Fruit fly (Drosophila melanogaster): Measurements from ENCODE around the gene Grx1.

The Grx1 gene

dm6 chr3L:18867521-18867920, 1.5 kb upstream of the Grx1 start, which contains the start of gene Dysb (continued):
- TF ChIP-seq Bteb2 (GFP tag; optimal IDR thresholded peaks at IDR 0.05) (peak; percentile 56), Ptx1 (GFP tag; IDR thresholded peaks at IDR 0.05) (no peak; the same call in 1 of the 2 replicates), br (optimal IDR thresholded peaks at IDR 0.05) (no peak), CG6689 (GFP tag; IDR thresholded peaks at IDR 0.05) (peak; percentile 86), dmrt99B (tag; optimal IDR thresholded peaks at IDR 0.05) (peak; percentile 91), Usf (GFP tag; optimal IDR thresholded peaks at IDR 0.05) (peak; percentile 61), run (tag; optimal IDR thresholded peaks at IDR 0.05) (peak; percentile 76), NFAT (GFP tag; IDR thresholded peaks at IDR 0.05) (peak; percentile 96), CG3281 (GFP tag; optimal IDR thresholded peaks at IDR 0.05) (peak; percentile 82), MESR4 (GFP tag; optimal IDR thresholded peaks at IDR 0.05) (peak; percentile 51), cas (GFP tag; IDR thresholded peaks at IDR 0.05) (peak; percentile 84), Oli (tag; optimal IDR thresholded peaks at IDR 0.05) (peak; percentile 80), Xrp1 (GFP tag; IDR thresholded peaks at IDR 0.05) (peak; percentile 95), CG6175 (GFP tag; IDR thresholded peaks at IDR 0.05) (peak; percentile 73; the same call in 2 of the 3 replicates), fd102C (GFP tag; optimal IDR thresholded peaks at IDR 0.05) (peak; percentile 41), Dek (tag; optimal IDR thresholded peaks at IDR 0.05) (peak; percentile 92), schlank (tag; optimal IDR thresholded peaks at IDR 0.05) (peak; percentile 70), D19A (tag; optimal IDR thresholded peaks at IDR 0.05) (peak; percentile 99), H15 (GFP tag; IDR thresholded peaks at IDR 0.05) (peak; percentile 90), CG15601 (tag; optimal IDR thresholded peaks at IDR 0.05) (peak; percentile 86), CG14710 (tag; optimal IDR thresholded peaks at IDR 0.05) (peak; percentile 85), CG18476 (GFP tag; optimal IDR thresholded peaks at IDR 0.05) (peak; percentile 72), mld (GFP tag; IDR thresholded peaks at IDR 0.05; ENCODE audit: partially characterized antibody) (no peak), BtbVII (GFP tag; optimal IDR thresholded peaks at IDR 0.05) (peak; percentile 88), corto (GFP tag; optimal IDR thresholded peaks at IDR 0.05) (no peak), CG1024 (GFP tag; IDR thresholded peaks at IDR 0.05) (peak; percentile 79), sna (GFP tag; IDR thresholded peaks at IDR 0.05; ENCODE audit: partially characterized antibody) (no peak; the same call in 1 of the 2 replicates)

DNA sequence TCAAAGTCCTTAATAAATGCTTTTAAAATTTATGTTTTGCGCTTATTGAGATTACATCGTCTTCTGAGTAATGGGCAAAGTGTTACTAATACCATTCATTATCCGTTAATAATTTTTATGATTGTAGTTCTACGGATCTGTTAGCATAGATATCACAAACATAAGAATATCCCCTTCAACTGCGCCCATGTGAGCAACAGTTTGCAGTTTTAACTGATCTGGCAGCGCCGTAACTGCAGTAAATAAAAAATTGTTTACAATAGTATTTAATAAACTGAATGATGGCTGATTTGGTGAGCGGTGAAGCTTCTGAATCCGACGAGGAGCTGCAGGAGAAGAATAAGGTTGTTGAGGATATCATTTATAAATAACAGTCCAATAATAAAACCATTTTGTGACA, 997 bp downstream of the Grx1 start, which contains the start of gene Blos3:
Gene Blos3 (plus strand): TSS at position 198 of the 400 bp plus-strand sequence.
- TF ChIP-seq gcm2 (GFP tag; optimal IDR thresholded peaks at IDR 0.05): no peak
- TF ChIP-seq Rx (GFP tag; IDR thresholded peaks at IDR 0.05): peak; percentile 16; the same call in 1 of the 2 replicates
- no peak for TF ChIP-seq Opbp (GFP tag; IDR thresholded peaks at IDR 0.05; ENCODE audit: partially characterized antibody)
- TF ChIP-seq Rfx (GFP tag; IDR thresholded peaks at IDR 0.05): peak; percentile 52; the same call in 1 of the 2 replicates
- no peak for TF ChIP-seq Fer2 (tag; optimal IDR thresholded peaks at IDR 0.05)
- TF ChIP-seq esg (GFP tag; conservative IDR thresholded peaks at IDR 0.05): no peak
- peak; percentile 55 for TF ChIP-seq trem (tag; optimal IDR thresholded peaks at IDR 0.05)
- TF ChIP-seq maf-S (GFP tag; optimal IDR thresholded peaks at IDR 0.05): peak; percentile 62
- TF ChIP-seq CG34422 (GFP tag; IDR thresholded peaks at IDR 0.05): peak; percentile 25; the same call in 1 of the 3 replicates
- TF ChIP-seq Stat92E (GFP tag; optimal IDR thresholded peaks at IDR 0.05): no peak
- TF ChIP-seq insv (GFP tag; optimal IDR thresholded peaks at IDR 0.05): no peak
- TF ChIP-seq CG10321 (GFP tag; IDR thresholded peaks at IDR 0.05): no peak
- peak; percentile 9 for TF ChIP-seq Atf3 (GFP tag; optimal IDR thresholded peaks at IDR 0.05)
- peak; percentile 21 for TF ChIP-seq Six4 (GFP tag; optimal IDR thresholded peaks at IDR 0.05)
- peak; percentile 60 for TF ChIP-seq pum (GFP tag; optimal IDR thresholded peaks at IDR 0.05)
- TF ChIP-seq CG17829 (tag; optimal IDR thresholded peaks at IDR 0.05): peak; percentile 45
- no peak for TF ChIP-seq CG6272 (GFP tag; IDR thresholded peaks at IDR 0.05)
- TF ChIP-seq CG12942 (GFP tag; optimal IDR thresholded peaks at IDR 0.05): peak; percentile 22
- no peak for TF ChIP-seq br (optimal IDR thresholded peaks at IDR 0.05)
- TF ChIP-seq Myb (GFP tag; optimal IDR thresholded peaks at IDR 0.05): peak; percentile 27
- peak; percentile 10 for TF ChIP-seq vfl (GFP tag; optimal IDR thresholded peaks at IDR 0.05)
- TF ChIP-seq CG3065 (GFP tag; optimal IDR thresholded peaks at IDR 0.05): peak; percentile 2
- TF ChIP-seq Hr51 (GFP tag; optimal IDR thresholded peaks at IDR 0.05): peak in 1 of 2 experiments; percentile 9
- peak; percentile 62 for TF ChIP-seq az2 (GFP tag; optimal IDR thresholded peaks at IDR 0.05)
- no peak for TF ChIP-seq E2f2 (GFP tag; IDR thresholded peaks at IDR 0.05)
- peak; percentile 1 for TF ChIP-seq nerfin-1 (tag; optimal IDR thresholded peaks at IDR 0.05)
